Worm (Caenorhabditis elegans) whole organism, L4/young adult: Measurements from ENCODE around the gene C17H11.1.

Experiments
- W03F9.2 ChIP-seq: fragments of 150-350 bp; optimal IDR thresholded peaks from 2 replicates; lab custom pipeline; 2014; ENCODE audit warnings: missing biosample characterization, missing genetic modification characterization
- dao-5 ChIP-seq: sonication (generic microtip); optimal IDR thresholded peaks from 2 replicates; lab custom pipeline; 2016; ENCODE audit warnings: missing genotype, missing genetic modification characterization, moderate library complexity, missing compliant biosample characterization
- him-1 ChIP-seq: sonication (generic microtip); optimal IDR thresholded peaks from 2 replicates; lab custom pipeline; 2016; ENCODE audit warnings: missing genotype, missing genetic modification reagents, missing genetic modification characterization, missing compliant biosample characterization

C17H11.1 gene

ce11 chrX:8214424-8215115 lies 40.9 kb downstream of the C17H11.1 start, which contains the start of gene C47D2.1:
C47D2.1 (plus strand) TSS chrX:8215065.
- TF ChIP-seq him-1 (tag; lab: Kevin White, UChicago) (no peak), W03F9.2 (tag; lab: Kevin White, UChicago) (no peak), dao-5 (tag; lab: Kevin White, UChicago) (no peak)

ce11 chrX:8216957-8217356 lies 43.2 kb downstream of the C17H11.1 start:
- TF ChIP-seq W03F9.2 (tag; lab: Kevin White, UChicago), result no peak
- no peak for TF ChIP-seq him-1 (tag; lab: Kevin White, UChicago)
- TF ChIP-seq dao-5 (tag; lab: Kevin White, UChicago), result no peak

- TF ChIP-seq him-1 (tag; lab: Kevin White, UChicago) (no peak), W03F9.2 (tag; lab: Kevin White, UChicago) (no peak), dao-5 (tag; lab: Kevin White, UChicago) (no peak)
Measured at ce11 chrX:8218653-8219052, 44.9 kb downstream of the C17H11.1 start, which contains the start of gene K02A6.4. K02A6.4 (minus strand) TSS chrX:8218753.

DNA sequence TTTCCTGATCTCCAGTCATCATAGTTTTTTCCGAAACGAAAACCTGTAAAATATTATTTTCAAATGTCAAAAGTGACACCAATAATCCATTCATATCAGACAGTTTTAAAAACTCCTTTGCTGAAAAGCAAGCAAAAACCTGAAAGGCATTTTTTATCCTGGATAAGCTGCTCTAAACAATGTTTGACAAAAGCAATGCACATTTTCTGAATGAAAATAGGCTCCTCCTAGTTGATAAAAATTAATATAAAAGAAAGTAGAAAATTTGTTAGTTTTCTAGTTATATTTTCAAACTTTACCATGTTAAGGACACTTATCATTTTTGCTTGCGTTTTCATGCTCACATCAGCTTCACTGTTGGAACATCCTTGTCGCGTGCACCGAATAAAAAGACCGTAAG lies 45.7 kb downstream of the C17H11.1 start, which contains the start of gene K02A6.1:
Gene K02A6.1, plus strand, starts transcription at position 301 of the 400 bp plus-strand sequence.
- TF ChIP-seq dao-5 (tag; lab: Kevin White, UChicago), result no peak
- no peak for TF ChIP-seq W03F9.2 (tag; lab: Kevin White, UChicago)
- no peak for TF ChIP-seq him-1 (tag; lab: Kevin White, UChicago)

ce11 chrX:8224916-8225315 lies 51.2 kb downstream of the C17H11.1 start, which contains the start of gene K02A6.2:
K02A6.2 (minus strand) TSS chrX:8225016.
- TF ChIP-seq dao-5 (tag; lab: Kevin White, UChicago) (no peak), W03F9.2 (tag; lab: Kevin White, UChicago) (no peak), him-1 (tag; lab: Kevin White, UChicago) (no peak)

DNA sequence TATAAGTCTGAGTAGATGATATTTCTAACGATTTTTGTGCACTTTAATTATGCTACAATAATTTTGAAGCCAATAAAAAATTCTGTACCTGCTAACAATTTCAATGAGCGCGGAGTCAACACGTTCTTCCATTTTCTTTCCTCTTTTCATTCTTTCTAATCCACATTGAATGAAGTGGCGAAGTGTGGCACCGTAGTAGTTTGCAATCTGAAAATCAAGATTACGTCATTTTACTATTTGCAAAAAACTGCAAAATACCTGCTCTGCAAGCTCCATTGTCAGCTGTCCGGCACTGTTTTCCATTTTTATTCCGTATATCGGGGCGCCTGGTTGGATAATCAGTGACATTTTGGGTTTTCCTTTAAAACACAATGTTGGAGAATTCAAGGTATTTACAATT lies 55.5 kb downstream of the C17H11.1 start:
- no peak for TF ChIP-seq W03F9.2 (tag; lab: Kevin White, UChicago)
- no peak for TF ChIP-seq him-1 (tag; lab: Kevin White, UChicago)
- no peak for TF ChIP-seq dao-5 (tag; lab: Kevin White, UChicago)
